Fruit fly (Drosophila melanogaster) whole organism, embryonic: ENCODE results near the gene Vps37B.

Source experiments
- ATbp ChIP-seq: fragments of 200-800 bp; sonication (Bioruptor generic); optimal IDR thresholded peaks from 2 replicates; lab custom pipeline; 2017; ENCODE audit warnings: missing biosample characterization, mild to moderate bottlenecking, missing genetic modification characterization, missing genetic modification reagents
- Atf3 ChIP-seq: fragments of 200-800 bp; sonication (Bioruptor generic); optimal IDR thresholded peaks from 3 replicates; lab custom pipeline; 2016; ENCODE audit warnings: missing biosample characterization, missing genetic modification characterization
- CG10979 ChIP-seq: fragments of 200-800 bp; sonication (Bioruptor generic); optimal IDR thresholded peaks from 2 replicates; lab custom pipeline; 2018; ENCODE audit warnings: missing biosample characterization, mild to moderate bottlenecking, missing genetic modification characterization, moderate library complexity
- CG11247 ChIP-seq: fragments of 200-800 bp; sonication (Bioruptor generic); IDR thresholded peaks from 2 replicates; pipeline ENCODE4 v1.3.6; 2022; ENCODE audit warnings: missing biosample characterization, missing genetic modification characterization
- CG12219 ChIP-seq: fragments of 200-800 bp; sonication (Bioruptor generic); optimal IDR thresholded peaks from 3 replicates; lab custom pipeline; 2018; ENCODE audit warnings: missing biosample characterization, mild to moderate bottlenecking, missing genetic modification characterization
- CG13775 ChIP-seq: fragments of 200-800 bp; sonication (Bioruptor generic); optimal IDR thresholded peaks from 3 replicates; lab custom pipeline; 2017; ENCODE audit warnings: missing biosample characterization, mild to moderate bottlenecking, missing genetic modification characterization
- CG1603 ChIP-seq: fragments of 200-800 bp; sonication (Bioruptor generic); optimal IDR thresholded peaks from 2 replicates; lab custom pipeline; 2019; ENCODE audit warnings: missing biosample characterization, mild to moderate bottlenecking, missing genetic modification characterization, moderate library complexity
- CG17359 ChIP-seq: fragments of 200-800 bp; sonication (Bioruptor generic); optimal IDR thresholded peaks from 3 replicates; lab custom pipeline; 2018; ENCODE audit warnings: missing biosample characterization, mild to moderate bottlenecking, missing genetic modification characterization, moderate library complexity
- CG1792 ChIP-seq: fragments of 200-800 bp; sonication (Bioruptor generic); optimal IDR thresholded peaks from 2 replicates; lab custom pipeline; 2016; ENCODE audit warnings: missing biosample characterization, missing genetic modification characterization
- CG18476 ChIP-seq: fragments of 200-800 bp; sonication (Bioruptor generic); optimal IDR thresholded peaks from 2 replicates; lab custom pipeline; 2016; ENCODE audit warnings: missing biosample characterization, mild to moderate bottlenecking, missing genetic modification characterization
- CG18599 ChIP-seq: fragments of 200-800 bp; sonication (Bioruptor generic); optimal IDR thresholded peaks from 3 replicates; lab custom pipeline; 2017; ENCODE audit warnings: missing biosample characterization, missing genetic modification characterization, mild to moderate bottlenecking, moderate library complexity, missing genetic modification reagents
- CG18619 ChIP-seq: fragments of 200-800 bp; sonication (Bioruptor generic); optimal IDR thresholded peaks from 3 replicates; lab custom pipeline; 2017; ENCODE audit warnings: missing biosample characterization, mild to moderate bottlenecking, missing genetic modification characterization
- CG30431 ChIP-seq: fragments of 200-800 bp; sonication (Bioruptor generic); optimal IDR thresholded peaks from 2 replicates; lab custom pipeline; 2017; ENCODE audit warnings: missing biosample characterization, missing genetic modification characterization
- CG33213 ChIP-seq: fragments of 200-800 bp; sonication (Bioruptor generic); optimal IDR thresholded peaks from 3 replicates; lab custom pipeline; 2016; ENCODE audit warnings: missing biosample characterization, missing genetic modification characterization
- CG3847 ChIP-seq: fragments of 200-800 bp; sonication (Bioruptor generic); IDR thresholded peaks from 2 replicates; pipeline ENCODE4 v1.3.6; 2022; ENCODE audit warnings: missing biosample characterization, missing genetic modification characterization
- CG4707 ChIP-seq: fragments of 200-800 bp; sonication (Bioruptor generic); optimal IDR thresholded peaks from 2 replicates; lab custom pipeline; 2018; ENCODE audit warnings: missing biosample characterization, mild to moderate bottlenecking, missing genetic modification characterization, moderate library complexity
- CG6175 ChIP-seq: fragments of 200-800 bp; sonication (Bioruptor generic); IDR thresholded peaks from 3 replicates; pipeline ENCODE4 v1.3.6; 2022; ENCODE audit warnings: missing biosample characterization, missing genetic modification characterization
- CG6765 ChIP-seq: fragments of 200-800 bp; sonication (Bioruptor generic); optimal IDR thresholded peaks from 3 replicates; lab custom pipeline; 2017; ENCODE audit warnings: missing biosample characterization, mild to moderate bottlenecking, missing genetic modification characterization
- CG8290 ChIP-seq, 3 experiments: fragments of 200-800 bp; sonication (Bioruptor generic); optimal IDR thresholded peaks; 2 replicates each; lab custom pipeline; 2016 to 2019; ENCODE audit warnings: missing biosample characterization in 3 of 3, missing genetic modification characterization in 3 of 3, mild to moderate bottlenecking in 2 of 3, moderate library complexity in 1 of 3
- CG9817 ChIP-seq: fragments of 200-800 bp; sonication (Bioruptor generic); optimal IDR thresholded peaks from 2 replicates; lab custom pipeline; 2018; ENCODE audit warnings: missing biosample characterization, mild to moderate bottlenecking, missing genetic modification characterization, moderate library complexity
- D19A ChIP-seq: fragments of 200-800 bp; optimal IDR thresholded peaks from 3 replicates; lab custom pipeline; 2019; ENCODE audit warnings: missing biosample characterization, mild to moderate bottlenecking, missing genetic modification characterization, moderate library complexity
- Doc2 ChIP-seq: fragments of 200-800 bp; sonication (Bioruptor generic); IDR thresholded peaks from 2 replicates; pipeline ENCODE4 v1.3.6; 2022; ENCODE audit warnings: missing biosample characterization, missing genetic modification characterization
- Fer1 ChIP-seq: fragments of 200-800 bp; sonication (Bioruptor generic); optimal IDR thresholded peaks from 2 replicates; lab custom pipeline; 2017; ENCODE audit warnings: missing biosample characterization, mild to moderate bottlenecking, missing genetic modification characterization
- GATAe ChIP-seq: fragments of 200-800 bp; sonication (Bioruptor generic); conservative IDR thresholded peaks from 2 replicates; pipeline ENCODE4 v1.3.6; 2022; ENCODE audit warnings: missing biosample characterization, missing genetic modification characterization
- H2.0 ChIP-seq: fragments of 200-800 bp; sonication (Bioruptor generic); IDR thresholded peaks from 2 replicates; pipeline ENCODE4 v1.3.6; 2022; ENCODE audit warnings: missing biosample characterization, missing genetic modification characterization
- Hr3 ChIP-seq: fragments of 200-800 bp; sonication (Bioruptor generic); optimal IDR thresholded peaks from 3 replicates; lab custom pipeline; 2016; ENCODE audit warnings: missing biosample characterization, missing genetic modification characterization
- Hsf ChIP-seq: fragments of 200-800 bp; sonication (Bioruptor generic); optimal IDR thresholded peaks from 3 replicates; lab custom pipeline; 2016; ENCODE audit warnings: missing biosample characterization, missing genetic modification characterization
- Max ChIP-seq: fragments of 200-800 bp; sonication (Bioruptor generic); optimal IDR thresholded peaks from 2 replicates; lab custom pipeline; 2016; ENCODE audit warnings: missing biosample characterization, mild to moderate bottlenecking, missing genetic modification characterization
- Oaz ChIP-seq: fragments of 200-800 bp; sonication (Bioruptor generic); IDR thresholded peaks from 2 replicates; pipeline ENCODE4 v1.3.6; 2022; ENCODE audit warnings: missing biosample characterization, missing genetic modification characterization
- Vsx1 ChIP-seq: fragments of 200-800 bp; sonication (Bioruptor generic); optimal IDR thresholded peaks from 2 replicates; lab custom pipeline; 2017; ENCODE audit warnings: missing biosample characterization, mild to moderate bottlenecking, missing genetic modification characterization, missing genetic modification reagents
- chn ChIP-seq: fragments of 200-800 bp; sonication (Bioruptor generic); optimal IDR thresholded peaks from 2 replicates; lab custom pipeline; 2016; ENCODE audit warnings: missing biosample characterization, missing genetic modification characterization
- croc ChIP-seq: fragments of 200-800 bp; sonication (Bioruptor generic); conservative IDR thresholded peaks from 3 replicates; pipeline ENCODE4 v1.3.6; 2022; ENCODE audit warnings: missing biosample characterization, missing genetic modification characterization
- eve ChIP-seq, 2 experiments: fragments of >200 bp; optimal IDR thresholded peaks; 2 replicates each; lab custom pipeline; 2017; ENCODE audit warnings: missing biosample characterization in 2 of 2, missing genetic modification characterization in 2 of 2
- gcm2 ChIP-seq: fragments of 200-800 bp; sonication (Bioruptor generic); optimal IDR thresholded peaks from 2 replicates; lab custom pipeline; 2016; ENCODE audit warnings: missing biosample characterization, missing genetic modification characterization
- knrl ChIP-seq: fragments of 200-800 bp; sonication (Bioruptor generic); IDR thresholded peaks from 3 replicates; pipeline ENCODE4 v1.3.6; 2022; ENCODE audit warnings: missing biosample characterization, missing genetic modification characterization; ENCODE audit not compliant: partially characterized antibody
- lmd ChIP-seq: fragments of 200-800 bp; sonication (Bioruptor generic); IDR thresholded peaks from 2 replicates; pipeline ENCODE4 v1.3.6; 2022; ENCODE audit warnings: missing biosample characterization, missing genetic modification characterization
- lov ChIP-seq, 2 experiments: fragments of 200-800 bp in 1 of 2; fragments of >200 bp in 1 of 2; sonication (Bioruptor generic) in 1 of 2; IDR thresholded peaks in 1 of 2; optimal IDR thresholded peaks in 1 of 2; 2 replicates in 1 of 2; 3 replicates in 1 of 2; pipeline versions ENCODE4 v1.3.6 to Lab custom; 2017 to 2022; ENCODE audit warnings: missing biosample characterization in 1 of 2, missing genetic modification characterization in 1 of 2
- mirr ChIP-seq: fragments of 200-800 bp; sonication (Bioruptor generic); optimal IDR thresholded peaks from 3 replicates; lab custom pipeline; 2018; ENCODE audit warnings: missing biosample characterization, mild to moderate bottlenecking, missing genetic modification characterization
- org-1 ChIP-seq: fragments of 200-800 bp; sonication (Bioruptor generic); optimal IDR thresholded peaks from 2 replicates; lab custom pipeline; 2017; ENCODE audit warnings: missing biosample characterization, missing genetic modification characterization
- otp ChIP-seq: fragments of 200-800 bp; sonication (Bioruptor generic); IDR thresholded peaks from 3 replicates; pipeline ENCODE4, ENCODE4 v1.3.6; 2022; ENCODE audit warnings: missing biosample characterization, missing genetic modification characterization
- peb ChIP-seq: fragments of 200-800 bp; sonication (Bioruptor generic); IDR thresholded peaks from 2 replicates; pipeline ENCODE4 v1.3.6; 2022; ENCODE audit warnings: missing biosample characterization, missing genetic modification characterization
- pros ChIP-seq: fragments of 200-800 bp; sonication (Bioruptor generic); optimal IDR thresholded peaks from 3 replicates; lab custom pipeline; 2019; ENCODE audit warnings: missing biosample characterization, mild to moderate bottlenecking, missing genetic modification characterization, moderate library complexity
- pzg ChIP-seq: fragments of 200-800 bp; sonication (Bioruptor generic); optimal IDR thresholded peaks from 3 replicates; lab custom pipeline; 2018; ENCODE audit warnings: missing biosample characterization, mild to moderate bottlenecking, missing genetic modification characterization, moderate library complexity
- ro ChIP-seq: fragments of 200-800 bp; sonication (Bioruptor generic); IDR thresholded peaks from 2 replicates; pipeline ENCODE4 v1.3.6; 2022; ENCODE audit warnings: missing biosample characterization, missing genetic modification characterization
- run ChIP-seq: fragments of 200-800 bp; sonication (Bioruptor generic); optimal IDR thresholded peaks from 3 replicates; lab custom pipeline; 2018; ENCODE audit warnings: missing biosample characterization, mild to moderate bottlenecking, missing genetic modification characterization
- sd ChIP-seq: fragments of 200-800 bp; sonication (Bioruptor generic); optimal IDR thresholded peaks from 3 replicates; lab custom pipeline; 2018; ENCODE audit warnings: missing biosample characterization, mild to moderate bottlenecking, missing genetic modification characterization, moderate library complexity
- sob ChIP-seq: fragments of 200-800 bp; sonication (Bioruptor generic); IDR thresholded peaks from 2 replicates; pipeline ENCODE4 v1.3.6; 2022; ENCODE audit warnings: missing biosample characterization, missing genetic modification characterization
- tll ChIP-seq, 2 experiments: fragments of 200-800 bp in 1 of 2; fragments of >200 bp in 1 of 2; sonication (Bioruptor generic) in 1 of 2; optimal IDR thresholded peaks; 2 replicates each; lab custom pipeline; 2017 to 2019; ENCODE audit warnings: missing biosample characterization in 2 of 2, missing genetic modification characterization in 2 of 2, mild to moderate bottlenecking in 1 of 2, moderate library complexity in 1 of 2
- trh ChIP-seq: fragments of 200-800 bp; sonication (Bioruptor generic); optimal IDR thresholded peaks from 2 replicates; lab custom pipeline; 2016; ENCODE audit warnings: missing biosample characterization, missing genetic modification characterization
- vnd ChIP-seq: fragments of 200-800 bp; sonication (Bioruptor generic); IDR thresholded peaks from 3 replicates; pipeline ENCODE4 v1.3.6; 2022; ENCODE audit warnings: missing biosample characterization, missing genetic modification characterization; ENCODE audit not compliant: partially characterized antibody

Gene Vps37B

DNA sequence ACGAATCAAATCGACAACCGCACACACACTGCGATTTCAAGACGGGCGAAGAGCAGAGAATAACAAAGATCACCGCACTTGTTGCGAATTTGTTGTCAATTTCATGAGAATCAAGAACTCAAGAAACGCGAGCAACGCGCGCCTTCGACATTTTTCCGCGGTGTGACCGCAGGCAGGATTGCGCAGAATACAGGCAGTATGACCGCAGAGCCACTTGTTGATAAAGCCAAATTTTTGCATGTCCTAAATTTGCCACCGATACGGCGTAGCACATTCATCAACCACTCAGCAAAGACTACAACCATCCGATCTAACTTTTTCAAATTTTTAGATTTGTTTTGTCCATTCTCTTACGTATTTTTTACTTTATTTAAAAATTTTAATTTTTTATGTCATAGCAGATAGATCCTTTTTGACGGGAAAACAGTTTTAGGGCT is 8.7 kb upstream of the Vps37B start, which contains the start of gene cno (continued):
- TF ChIP-seq ATbp (no peak), CG1603 (tag; lab: Kevin White, UChicago) (peak; percentile 59), pzg (GFP tag; lab: Kevin White, UChicago) (peak; percentile 95), ro (GFP tag; lab: Robert Waterston, UW) (no peak), GATAe (GFP tag; lab: Robert Waterston, UW) (no peak), Doc2 (GFP tag; lab: Robert Waterston, UW) (no peak), mirr (GFP tag; lab: Kevin White, UChicago) (no peak), CG30431 (GFP tag; lab: Kevin White, UChicago) (no peak), CG18619 (GFP tag; lab: Kevin White, UChicago) (peak; percentile 1), CG13775 (GFP tag; lab: Kevin White, UChicago) (no peak), sob (GFP tag; lab: Robert Waterston, UW) (no peak), CG3847 (GFP tag; lab: Robert Waterston, UW) (no peak), trh (no peak), Vsx1 (GFP tag; lab: Kevin White, UChicago) (no peak), CG1792 (GFP tag; lab: Kevin White, UChicago) (no peak), CG6175 (no peak), org-1 (GFP tag; lab: Kevin White, UChicago) (no peak), CG18599 (GFP tag; lab: Kevin White, UChicago) (no peak), Fer1 (GFP tag; lab: Kevin White, UChicago) (peak; percentile 31), run (tag; lab: Kevin White, UChicago) (no peak), tll (GFP tag; optimal IDR thresholded peaks at IDR 0.05; lab: Kevin White, UChicago) (no peak), CG10979 (tag; lab: Kevin White, UChicago) (no peak), CG17359 (tag; lab: Kevin White, UChicago) (no peak), H2.0 (no peak), lov (optimal IDR thresholded peaks at IDR 0.05; lab: Kevin White, UChicago) (no peak), lov (GFP tag; IDR thresholded peaks at IDR 0.05; lab: Robert Waterston, UW) (no peak), lmd (GFP tag; lab: Robert Waterston, UW) (no peak), Hsf (GFP tag; lab: Kevin White, UChicago) (no peak), CG9817 (no peak), Atf3 (GFP tag; lab: Kevin White, UChicago) (no peak), pros (GFP tag; lab: Kevin White, UChicago) (no peak), croc (no peak), chn (GFP tag; lab: Kevin White, UChicago) (no peak), CG33213 (GFP tag; lab: Kevin White, UChicago) (peak; percentile 94), Max (GFP tag; lab: Kevin White, UChicago) (peak; percentile 21), peb (no peak), eve (GFP tag; optimal IDR thresholded peaks at IDR 0.05; lab: Kevin White, UChicago) (no peak), vnd (GFP tag; lab: Robert Waterston, UW) (0 out of 3 replicates have a peak, but pooled peaks have one; percentile 34), CG8290 (GFP tag; optimal IDR thresholded peaks at IDR 0.05; lab: Kevin White, UChicago) (peak; percentile 33), CG8290 (tag; optimal IDR thresholded peaks at IDR 0.05; lab: Kevin White, UChicago) (peak in 1 of 2 experiments; percentile 70), Oaz (GFP tag; lab: Robert Waterston, UW) (no peak), D19A (no peak), gcm2 (GFP tag; lab: Kevin White, UChicago) (no peak), CG4707 (no peak), sd (tag; lab: Kevin White, UChicago) (no peak), knrl (peak; percentile 51; the same call in 1 of the 3 replicates), CG18476 (GFP tag; lab: Kevin White, UChicago) (no peak), CG6765 (no peak), CG11247 (GFP tag; lab: Robert Waterston, UW) (no peak), Hr3 (GFP tag; lab: Kevin White, UChicago) (no peak), otp (GFP tag; lab: Robert Waterston, UW) (no peak), CG12219 (GFP tag; lab: Kevin White, UChicago) (no peak)
